Fruit fly (Drosophila melanogaster) whole organism, pupa: ENCODE data around the gene Obp83a.

Experiments used
- CG10348 ChIP-seq: fragments of 200-800 bp; sonication (Bioruptor generic); IDR thresholded peaks from 2 replicates; pipeline ENCODE4 v1.3.6; 2022; ENCODE audit warnings: missing biosample characterization, missing genetic modification characterization
- CG12605 ChIP-seq: fragments of 200-800 bp; sonication (Bioruptor generic); IDR thresholded peaks from 2 replicates; pipeline ENCODE4 v1.3.6; 2022; ENCODE audit warnings: missing biosample characterization, missing genetic modification characterization
- CG14655 ChIP-seq: fragments of 200-800 bp; sonication (Bioruptor generic); optimal IDR thresholded peaks from 3 replicates; lab custom pipeline; 2017; ENCODE audit warnings: mild to moderate bottlenecking, missing biosample characterization, missing genetic modification reagents, missing genetic modification characterization
- CG17806 ChIP-seq: fragments of 200-800 bp; sonication (Bioruptor generic); optimal IDR thresholded peaks from 2 replicates; lab custom pipeline; 2018; ENCODE audit warnings: missing biosample characterization, mild to moderate bottlenecking, missing genetic modification characterization, moderate library complexity
- CG34367 ChIP-seq: fragments of 200-800 bp; sonication (Bioruptor generic); optimal IDR thresholded peaks from 2 replicates; lab custom pipeline; 2018; ENCODE audit warnings: missing biosample characterization, mild to moderate bottlenecking, missing genetic modification characterization
- CG4496 ChIP-seq: fragments of 200-800 bp; sonication (Bioruptor generic); IDR thresholded peaks from 3 replicates; pipeline ENCODE4 v1.3.6; 2022; ENCODE audit warnings: missing biosample characterization, missing genetic modification characterization
- CG9948 ChIP-seq: fragments of 200-800 bp; sonication (Bioruptor generic); optimal IDR thresholded peaks from 2 replicates; lab custom pipeline; 2018; ENCODE audit warnings: missing biosample characterization, mild to moderate bottlenecking, missing genetic modification characterization, moderate library complexity
- D1 ChIP-seq: fragments of 200-800 bp; sonication (Bioruptor generic); optimal IDR thresholded peaks from 2 replicates; lab custom pipeline; 2018; ENCODE audit warnings: missing biosample characterization, mild to moderate bottlenecking, missing genetic modification characterization, moderate library complexity
- EcR ChIP-seq: fragments of 200-800 bp; sonication (Bioruptor generic); optimal IDR thresholded peaks from 3 replicates; lab custom pipeline; 2019; ENCODE audit warnings: missing biosample characterization, missing genetic modification characterization, mild to moderate bottlenecking, moderate library complexity, missing genetic modification reagents
- Ets98B ChIP-seq: fragments of 200-800 bp; sonication (Bioruptor generic); IDR thresholded peaks from 2 replicates; pipeline ENCODE4 v1.3.6; 2022; ENCODE audit warnings: missing biosample characterization, missing genetic modification characterization
- fd96Ca ChIP-seq: fragments of 200-800 bp; sonication (Bioruptor generic); IDR thresholded peaks from 3 replicates; pipeline ENCODE4 v1.3.6; 2022; ENCODE audit warnings: missing biosample characterization, missing genetic modification characterization
- gl ChIP-seq: fragments of 200-800 bp; sonication (Bioruptor generic); optimal IDR thresholded peaks from 2 replicates; lab custom pipeline; 2018; ENCODE audit warnings: missing biosample characterization, mild to moderate bottlenecking, missing genetic modification characterization

dm6 chr3R:5998831-5999230, 23.8 kb upstream of the Obp83a start:
- no peak for TF ChIP-seq CG12605
- TF ChIP-seq CG34367 (tag; lab: Kevin White, UChicago): no peak
- no peak for TF ChIP-seq CG9948 (tag; lab: Kevin White, UChicago)
- TF ChIP-seq EcR (GFP tag; lab: Kevin White, UChicago): no peak
- TF ChIP-seq CG4496 (GFP tag; lab: Robert Waterston, UW): no peak
- no peak for TF ChIP-seq fd96Ca
- TF ChIP-seq CG14655 (GFP tag; lab: Kevin White, UChicago): no peak
- no peak for TF ChIP-seq CG10348
- no peak for TF ChIP-seq D1 (tag; lab: Kevin White, UChicago)
- no peak for TF ChIP-seq gl (tag; lab: Kevin White, UChicago)
- no peak for TF ChIP-seq CG17806
- no peak for TF ChIP-seq Ets98B
